Worm (Caenorhabditis elegans): Measurements from ENCODE around the gene R08D7.5.

DNA sequence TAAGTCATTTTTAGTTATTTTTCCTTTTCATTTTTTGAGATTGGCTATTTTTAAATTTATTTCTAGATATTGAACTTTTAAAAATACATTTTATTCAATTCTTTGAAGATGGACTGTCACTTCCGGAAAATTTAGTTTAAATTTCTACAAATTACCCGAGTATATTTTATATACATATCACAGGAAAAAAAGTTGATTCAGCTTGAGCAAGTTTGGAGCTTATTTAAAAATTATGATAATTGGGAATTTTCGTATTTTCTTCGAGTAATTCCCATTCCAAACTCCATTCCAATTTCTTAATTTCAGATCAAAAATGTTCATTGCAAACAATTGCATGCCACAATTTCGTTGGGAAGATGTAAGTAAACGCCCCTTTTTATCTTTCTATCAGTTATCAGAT lies 44.2 kb upstream of the R08D7.5 start, which contains the start of gene arrd-15:
- TF ChIP-seq fkh-8 (tag; optimal IDR thresholded peaks at IDR 0.05) (no peak), nhr-77 (tag; optimal IDR thresholded peaks at IDR 0.05) (no peak), ztf-4 (tag; optimal IDR thresholded peaks at IDR 0.05) (no peak), fkh-10 (GFP tag; optimal IDR thresholded peaks at IDR 0.05) (no peak), zag-1 (tag; optimal IDR thresholded peaks at IDR 0.05) (no peak), ces-1 (GFP tag; optimal IDR thresholded peaks at IDR 0.05) (no peak)
